Worm (Caenorhabditis elegans) whole organism, L4/young adult: ENCODE data around the gene Y41D4B.6.
A peak's percentile ranks its signal among the peaks of the same experiment; 100 is the strongest.
"Not testable (repeated sequence)": the region's sequence is repeated elsewhere in the genome, so short reads cannot be mapped to it uniquely, and the experiment has no call there.

ENCODE experiments used
- W03F9.2 ChIP-seq: fragments of 150-350 bp; optimal IDR thresholded peaks from 2 replicates; lab custom pipeline; 2014; ENCODE audit warnings: missing biosample characterization, missing genetic modification characterization
- dao-5 ChIP-seq: sonication (generic microtip); optimal IDR thresholded peaks from 2 replicates; lab custom pipeline; 2016; ENCODE audit warnings: missing genotype, missing genetic modification characterization, moderate library complexity, missing compliant biosample characterization
- him-1 ChIP-seq: sonication (generic microtip); optimal IDR thresholded peaks from 2 replicates; lab custom pipeline; 2016; ENCODE audit warnings: missing genotype, missing genetic modification reagents, missing genetic modification characterization, missing compliant biosample characterization

Gene Y41D4B.6

ce11 chrIV:1626342-1626855 is 7.1 kb upstream of the Y41D4B.6 start, which contains the start of gene nhr-146:
Gene nhr-146, plus strand, starts transcription at chrIV:1626805.
- TF ChIP-seq W03F9.2 (tag; lab: Kevin White, UChicago) (no peak), him-1 (tag; lab: Kevin White, UChicago) (no peak), dao-5 (tag; lab: Kevin White, UChicago) (no peak)

ce11 chrIV:1628281-1628680 is 5.3 kb upstream of the Y41D4B.6 start:
- TF ChIP-seq W03F9.2 (tag; lab: Kevin White, UChicago) = no peak
- TF ChIP-seq him-1 (tag; lab: Kevin White, UChicago) = no peak
- no peak for TF ChIP-seq dao-5 (tag; lab: Kevin White, UChicago)

DNA sequence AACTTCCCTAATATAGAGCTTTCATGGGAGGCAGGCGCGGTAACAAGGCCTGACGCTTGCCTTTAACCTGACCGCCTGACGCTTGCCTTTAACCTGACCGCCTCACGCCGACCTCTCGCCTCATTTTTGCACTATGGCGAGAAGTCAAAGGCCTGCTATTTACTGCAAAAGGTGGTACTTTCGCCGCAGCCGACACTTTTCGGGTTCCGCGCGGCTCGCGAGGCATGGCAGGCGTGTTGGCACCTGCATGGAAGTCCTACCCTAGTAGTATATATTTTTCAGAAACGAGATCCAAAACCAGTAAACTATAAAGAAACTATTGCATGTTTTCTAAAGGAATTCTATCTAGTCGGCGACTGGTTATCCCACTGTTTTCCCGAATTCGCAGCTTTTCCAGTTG is 4.8 kb upstream of the Y41D4B.6 start:
- no peak for TF ChIP-seq him-1 (tag; lab: Kevin White, UChicago)
- no peak for TF ChIP-seq W03F9.2 (tag; lab: Kevin White, UChicago)
- TF ChIP-seq dao-5 (tag; lab: Kevin White, UChicago) = no peak

DNA sequence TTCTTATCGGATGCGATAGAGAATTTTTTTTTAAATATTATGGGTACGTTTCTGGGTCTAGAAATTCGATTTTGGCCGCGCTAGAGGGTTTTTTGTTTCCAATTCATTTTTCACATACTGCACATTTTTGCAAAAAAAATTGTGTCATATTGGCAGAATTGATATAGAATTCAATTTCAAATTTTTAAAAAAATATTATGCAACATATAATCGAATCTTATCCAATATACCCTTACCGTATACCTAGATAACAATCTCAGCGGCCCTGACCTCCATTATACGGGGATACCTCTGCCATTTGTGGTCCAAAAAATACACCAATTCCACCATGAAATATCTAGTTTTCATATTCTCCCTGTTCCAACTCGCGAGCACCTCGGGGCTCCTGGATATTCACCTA is 1.9 kb upstream of the Y41D4B.6 start, which contains the start of gene cpg-24:
cpg-24 (plus strand) TSS at position 301 of the 400 bp plus-strand sequence.
- TF ChIP-seq W03F9.2 (tag; lab: Kevin White, UChicago) (no peak), him-1 (tag; lab: Kevin White, UChicago) (no peak)

DNA sequence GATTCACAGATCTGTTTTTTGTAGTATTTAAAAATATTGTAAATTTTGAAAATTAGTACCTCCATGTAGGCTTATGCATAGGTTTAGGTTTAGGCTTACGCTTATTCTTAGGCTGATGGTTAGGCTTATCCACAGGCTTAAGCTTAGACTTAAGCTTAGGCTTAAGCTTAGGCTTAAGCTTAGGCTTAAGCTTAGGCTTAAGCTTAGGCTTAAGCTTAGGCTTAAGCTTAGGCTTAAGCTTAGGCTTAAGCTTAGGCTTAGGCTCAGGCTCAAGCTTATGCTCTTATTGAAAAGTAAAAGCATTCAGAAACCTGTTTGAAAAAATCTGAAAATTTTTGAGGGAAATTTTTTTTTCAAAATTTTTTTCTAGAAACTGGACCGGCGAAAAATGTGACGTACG is 952 bp upstream of the Y41D4B.6 start:
- no peak for TF ChIP-seq dao-5 (tag; lab: Kevin White, UChicago)
- no peak for TF ChIP-seq him-1 (tag; lab: Kevin White, UChicago)
- no peak for TF ChIP-seq W03F9.2 (tag; lab: Kevin White, UChicago)

- TF ChIP-seq W03F9.2 (tag; lab: Kevin White, UChicago) (no peak), dao-5 (tag; lab: Kevin White, UChicago) (no peak)
Observed at ce11 chrIV:1637333-1637732, 3.8 kb downstream of the Y41D4B.6 start.

DNA sequence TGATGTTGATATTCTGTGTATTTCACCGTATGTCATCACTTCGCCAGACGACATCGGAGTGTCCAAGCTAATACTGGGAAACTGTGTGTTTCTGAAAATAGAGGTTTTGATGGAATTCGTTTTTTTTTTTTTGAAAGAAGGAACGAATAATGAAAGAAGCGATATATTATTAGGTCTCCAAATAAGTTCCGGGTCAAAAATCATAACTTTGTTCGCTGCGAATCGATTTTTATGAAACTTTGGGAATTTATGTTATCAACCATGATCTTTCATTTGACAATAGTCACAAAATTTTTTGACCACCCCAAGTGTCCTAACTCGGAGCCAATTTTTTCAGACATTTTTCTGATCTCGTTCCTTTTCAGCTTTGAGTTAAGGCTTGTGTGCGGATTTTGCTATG is 11.7 kb downstream of the Y41D4B.6 start, which contains the start of gene nhr-274:
nhr-274 (minus strand) TSS at position 101 of the 400 bp plus-strand sequence.
- TF ChIP-seq him-1, dao-5, W03F9.2 (tag; lab: Kevin White, UChicago): not testable (repeated sequence)

DNA sequence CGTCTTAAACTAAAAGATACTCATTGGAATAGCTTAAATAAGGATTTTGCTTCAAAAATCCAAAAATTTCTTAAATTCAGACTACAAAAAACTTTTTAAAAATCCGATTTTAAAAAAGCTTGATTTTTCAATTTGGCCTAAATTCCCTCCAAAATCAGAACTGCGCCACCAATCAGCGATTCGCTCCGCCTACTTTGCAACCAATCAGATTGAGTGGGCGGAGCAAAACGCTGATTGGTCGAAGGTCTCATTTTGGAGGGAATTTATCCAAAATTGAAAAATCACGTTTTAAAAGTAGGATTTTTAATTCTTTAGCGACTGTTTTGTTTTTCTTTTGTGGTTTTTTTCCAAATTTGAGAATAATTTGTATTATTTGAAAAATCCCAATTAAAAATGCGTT is 15.8 kb downstream of the Y41D4B.6 start:
- TF ChIP-seq W03F9.2 (tag; lab: Kevin White, UChicago) (no peak), him-1 (tag; lab: Kevin White, UChicago) (no peak), dao-5 (tag; lab: Kevin White, UChicago) (no peak)

DNA sequence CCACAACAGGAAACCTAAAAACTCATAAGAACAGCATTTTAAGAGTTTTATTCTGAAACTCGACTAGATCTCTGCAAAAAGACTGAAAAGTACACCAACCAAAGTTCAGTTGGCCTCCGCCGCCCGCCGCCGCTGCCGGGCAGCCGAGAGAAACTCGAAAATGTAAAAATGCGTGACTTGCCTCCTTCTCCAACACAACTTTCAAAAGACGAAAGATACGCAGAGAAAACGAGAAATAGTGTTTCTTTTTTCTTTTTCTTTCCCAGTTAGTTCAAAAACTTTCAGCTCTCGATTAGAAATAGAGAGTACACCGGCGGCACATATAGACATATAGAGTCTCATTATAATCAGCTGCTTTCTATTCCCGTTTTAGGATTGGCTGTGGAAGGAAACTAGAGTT is 16.2 kb downstream of the Y41D4B.6 start:
- no peak for TF ChIP-seq dao-5 (tag; lab: Kevin White, UChicago)
- no peak for TF ChIP-seq W03F9.2 (tag; lab: Kevin White, UChicago)
- TF ChIP-seq him-1 (tag; lab: Kevin White, UChicago) = no peak

ce11 chrIV:1655312-1655711 is 21.8 kb downstream of the Y41D4B.6 start:
- TF ChIP-seq dao-5 (tag; lab: Kevin White, UChicago) = no peak

DNA sequence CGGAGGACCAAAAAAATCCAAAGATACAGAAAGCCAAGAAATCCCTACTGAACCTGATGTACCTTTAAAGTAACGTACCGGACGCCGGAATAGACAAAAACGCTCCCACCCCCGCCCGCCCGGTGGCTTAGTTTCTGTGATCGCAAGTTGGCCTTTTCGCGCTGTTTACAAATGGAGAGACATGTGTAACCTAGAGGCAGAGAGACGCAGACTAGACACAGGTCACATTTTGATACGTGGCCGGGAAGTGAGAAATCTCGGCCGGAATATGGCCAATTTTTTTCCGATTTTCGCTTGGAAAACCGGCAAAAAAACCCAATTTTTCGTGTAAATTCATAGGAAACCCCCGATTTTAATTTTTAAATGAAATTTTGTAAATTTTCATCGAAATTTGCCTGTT is 23.5 kb downstream of the Y41D4B.6 start:
- TF ChIP-seq dao-5 (tag; lab: Kevin White, UChicago) (no peak), W03F9.2 (tag; lab: Kevin White, UChicago) (no peak), him-1 (tag; lab: Kevin White, UChicago) (no peak)

DNA sequence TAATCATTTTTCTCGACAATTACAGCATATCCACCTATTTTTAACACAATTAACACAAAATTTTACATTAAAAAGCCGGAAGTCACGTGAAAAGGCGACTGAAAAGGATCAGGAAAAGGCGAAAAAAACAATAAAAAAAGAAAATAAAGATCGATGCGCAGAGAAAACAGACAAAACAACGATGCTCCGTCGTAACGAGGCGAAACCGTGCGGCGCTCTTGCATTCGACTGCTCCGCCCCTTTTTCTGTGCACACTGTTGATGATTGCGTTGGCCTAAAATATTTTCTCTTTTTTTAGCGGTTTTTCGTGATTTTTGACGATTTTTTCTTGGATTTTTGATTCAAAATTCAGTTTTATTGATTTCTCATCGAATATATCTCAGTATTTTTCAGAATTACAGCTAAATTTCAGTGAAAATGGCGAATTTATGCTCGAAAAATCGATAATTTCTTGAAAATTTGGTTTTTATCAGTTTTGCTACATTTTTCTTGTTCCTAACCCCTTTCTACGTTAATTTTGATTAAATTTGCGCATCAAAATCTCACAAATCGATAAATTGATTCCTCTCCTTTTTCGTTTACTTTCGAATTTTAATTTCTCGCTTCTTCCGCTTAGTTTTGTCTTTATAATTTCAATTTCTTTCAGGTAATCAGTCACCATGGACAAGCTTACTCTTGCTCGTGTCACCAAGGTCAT is 25.6 kb downstream of the Y41D4B.6 start, which contains the start of gene rps-28:
rps-28 (plus strand) TSS at position 647 of the 697 bp plus-strand sequence.
- no peak for TF ChIP-seq dao-5 (tag; lab: Kevin White, UChicago)
- TF ChIP-seq W03F9.2 (tag; lab: Kevin White, UChicago) = peak; percentile 98
- TF ChIP-seq him-1 (tag; lab: Kevin White, UChicago) = peak; percentile 94

ce11 chrIV:1659978-1660377 is 26.4 kb downstream of the Y41D4B.6 start, which contains the start of gene Y41D4B.4:
Gene Y41D4B.4, plus strand, starts transcription at chrIV:1660110.
- TF ChIP-seq W03F9.2 (tag; lab: Kevin White, UChicago) = no peak
- no peak for TF ChIP-seq him-1 (tag; lab: Kevin White, UChicago)
- TF ChIP-seq dao-5 (tag; lab: Kevin White, UChicago) = no peak

ce11 chrIV:1660735-1661134 is 27.2 kb downstream of the Y41D4B.6 start:
- TF ChIP-seq him-1 (tag; lab: Kevin White, UChicago) (no peak), W03F9.2 (tag; lab: Kevin White, UChicago) (no peak), dao-5 (tag; lab: Kevin White, UChicago) (no peak)
